Worm (Caenorhabditis elegans): ENCODE data around the gene clec-241.

Gene clec-241

ce11 chrV:16966636-16967035, 46.5 kb downstream of the clec-241 start, which contains the start of gene fbxa-90:
TSS of gene fbxa-90 (plus strand) at chrV:16966814.
- TF ChIP-seq nhr-12 (tag; optimal IDR thresholded peaks at IDR 0.05) (no peak), daf-12 (tag; optimal IDR thresholded peaks at IDR 0.05) (no peak), lin-39 (tag; optimal IDR thresholded peaks at IDR 0.05) (no peak), elt-2 (tag; optimal IDR thresholded peaks at IDR 0.05) (no peak), nhr-28 (tag; optimal IDR thresholded peaks at IDR 0.05) (no peak), ceh-9 (tag; optimal IDR thresholded peaks at IDR 0.05) (no peak), jun-1 (tag; optimal IDR thresholded peaks at IDR 0.05) (no peak), ceh-16 (tag; optimal IDR thresholded peaks at IDR 0.05) (no peak), nfya-1 (tag; optimal IDR thresholded peaks at IDR 0.05; ENCODE audit: insufficient read depth) (no peak), nhr-11 (tag; optimal IDR thresholded peaks at IDR 0.05) (no peak), nhr-25 (tag; optimal IDR thresholded peaks at IDR 0.05) (no peak), snpc-4 (tag; optimal IDR thresholded peaks at IDR 0.05) (no peak), nhr-237 (tag; optimal IDR thresholded peaks at IDR 0.05) (no peak), hmg-11 (tag; optimal IDR thresholded peaks at IDR 0.05) (no peak)

- peak; percentile 67 for TF ChIP-seq jun-1 (tag; optimal IDR thresholded peaks at IDR 0.05)
- no peak for TF ChIP-seq ZK546.5 (tag; optimal IDR thresholded peaks at IDR 0.05)
- TF ChIP-seq nhr-67 (tag; optimal IDR thresholded peaks at IDR 0.05), result no peak
- TF ChIP-seq hmg-11 (tag; optimal IDR thresholded peaks at IDR 0.05), result peak; percentile 50
- peak; percentile 83 for TF ChIP-seq fkh-10 (GFP tag; optimal IDR thresholded peaks at IDR 0.05)
- peak; percentile 92 for TF ChIP-seq nfya-1 (tag; optimal IDR thresholded peaks at IDR 0.05; ENCODE audit: insufficient read depth)
- TF ChIP-seq nhr-237 (tag; optimal IDR thresholded peaks at IDR 0.05), result no peak
- TF ChIP-seq nhr-23 (tag; optimal IDR thresholded peaks at IDR 0.05), result peak; percentile 94
- peak; percentile 87 for TF ChIP-seq nhr-25 (tag; optimal IDR thresholded peaks at IDR 0.05)
- TF ChIP-seq fos-1 (tag; optimal IDR thresholded peaks at IDR 0.05), result peak; percentile 7
- peak; percentile 94 for TF ChIP-seq lin-15B (tag; optimal IDR thresholded peaks at IDR 0.05)
- TF ChIP-seq tbx-2 (tag; optimal IDR thresholded peaks at IDR 0.05), result peak; percentile 64
- TF ChIP-seq pha-4 (tag; optimal IDR thresholded peaks at IDR 0.05), result peak; percentile 93
- TF ChIP-seq egl-5 (tag; optimal IDR thresholded peaks at IDR 0.05), result peak; percentile 97
- peak; percentile 92 for TF ChIP-seq lin-39 (tag; optimal IDR thresholded peaks at IDR 0.05)
- peak; percentile 93 for TF ChIP-seq snpc-4 (tag; optimal IDR thresholded peaks at IDR 0.05)
- peak; percentile 63 for TF ChIP-seq ama-1 (optimal IDR thresholded peaks at IDR 0.05)
- no peak for TF ChIP-seq eor-1 (tag; optimal IDR thresholded peaks at IDR 0.05)
- TF ChIP-seq lsy-12 (tag; optimal IDR thresholded peaks at IDR 0.05), result peak; percentile 47
- TF ChIP-seq pqm-1 (tag; optimal IDR thresholded peaks at IDR 0.05), result peak; percentile 78
- TF ChIP-seq unc-62 (GFP tag; optimal IDR thresholded peaks at IDR 0.05), result peak; percentile 35
- TF ChIP-seq R02D3.7 (tag; optimal IDR thresholded peaks at IDR 0.05), result peak; percentile 81
- peak; percentile 64 for TF ChIP-seq elt-2 (tag; optimal IDR thresholded peaks at IDR 0.05)
- peak; percentile 85 for TF ChIP-seq ceh-82 (tag; optimal IDR thresholded peaks at IDR 0.05)
- peak; percentile 82 for TF ChIP-seq ceh-28 (tag; optimal IDR thresholded peaks at IDR 0.05)
- peak; percentile 36 for TF ChIP-seq nhr-77 (tag; optimal IDR thresholded peaks at IDR 0.05)
- TF ChIP-seq skn-1 (tag; optimal IDR thresholded peaks at IDR 0.05), result peak; percentile 93
- no peak for TF ChIP-seq elt-3 (tag; optimal IDR thresholded peaks at IDR 0.05)
- TF ChIP-seq zag-1 (tag; optimal IDR thresholded peaks at IDR 0.05), result no peak
- no peak for TF ChIP-seq daf-12 (tag; optimal IDR thresholded peaks at IDR 0.05)
Measured at ce11 chrV:16965655-16966054, 47.5 kb downstream of the clec-241 start, which contains the start of gene efl-1. TSS of gene efl-1 (minus strand) at chrV:16965675.
